Worm (Caenorhabditis elegans) whole organism, L2 larva: ENCODE measurements around the gene mapk-15.

Source experiments
- egl-27 ChIP-seq: sonication (generic microtip); optimal IDR thresholded peaks from 3 replicates; lab custom pipeline; 2017; ENCODE audit warnings: missing biosample characterization, missing genetic modification reagents, missing genetic modification characterization
- nhr-11 ChIP-seq: fragments of 150-350 bp; optimal IDR thresholded peaks from 2 replicates; lab custom pipeline; 2014; ENCODE audit warnings: missing biosample characterization, missing genetic modification characterization

DNA sequence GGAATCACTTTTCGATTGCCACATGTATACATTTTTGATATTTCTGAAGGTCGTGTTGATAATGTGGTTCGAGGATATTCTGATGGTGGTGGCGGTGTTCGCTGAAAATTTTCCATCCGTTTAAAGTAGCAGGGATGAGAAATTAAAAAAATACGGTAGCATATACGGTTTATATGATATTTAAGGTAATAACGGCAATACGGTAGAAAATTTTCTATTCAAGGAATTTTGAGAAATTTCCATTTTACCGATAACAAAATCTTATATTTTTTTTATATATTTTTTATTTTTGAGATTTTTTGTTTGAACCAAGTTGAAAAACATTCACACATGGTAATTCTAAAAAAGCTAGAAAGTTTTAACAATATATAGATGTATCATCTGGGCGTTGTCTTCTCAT, 37.2 kb upstream of the mapk-15 start, which contains the start of gene ZK328.6:
- TF ChIP-seq nhr-11 (tag; lab: Kevin White, UChicago), result no peak
- no peak for TF ChIP-seq egl-27 (tag; lab: Kevin White, UChicago)
